Worm (Caenorhabditis elegans) whole organism, young adult: ENCODE data around the gene flp-3.

Source experiments
- F49E8.2 ChIP-seq: sonication (generic microtip); optimal IDR thresholded peaks from 3 replicates; lab custom pipeline; 2017; ENCODE audit warnings: missing genetic modification characterization, mild to moderate bottlenecking, missing compliant biosample characterization, antibody characterized with exemption, moderate library complexity; ENCODE audit not compliant: insufficient read depth
- T26A5.8 ChIP-seq: sonication (generic microtip); optimal IDR thresholded peaks from 2 replicates; lab custom pipeline; 2016; ENCODE audit warnings: missing genetic modification characterization, missing compliant biosample characterization
- ama-1 ChIP-seq, 3 experiments: fragments of 150-350 bp in 1 of 3; sonication (generic microtip) in 2 of 3; optimal IDR thresholded peaks; 2 replicates each; lab custom pipeline; 2014 to 2018; ENCODE audit warnings: missing biosample characterization in 2 of 3, missing genetic modification characterization in 2 of 3, missing genetic modification reagents in 2 of 3
- attf-6 ChIP-seq: fragments of 200-800 bp; sonication (Bioruptor generic); IDR thresholded peaks from 2 replicates; pipeline ENCODE4 v1.3.6; 2022; ENCODE audit warnings: missing genetic modification reagents, missing genetic modification characterization, missing compliant biosample characterization
- bed-2 ChIP-seq: fragments of 200-800 bp; sonication (Bioruptor generic); IDR thresholded peaks from 2 replicates; pipeline ENCODE4 v1.3.6; 2022; ENCODE audit warnings: missing genetic modification reagents, missing genetic modification characterization, missing compliant biosample characterization
- cebp-2 ChIP-seq: fragments of 200-800 bp; sonication (Bioruptor generic); IDR thresholded peaks from 2 replicates; pipeline ENCODE4 v1.3.6; 2022; ENCODE audit warnings: missing genetic modification characterization, missing compliant biosample characterization
- ceh-40 ChIP-seq: fragments of 200-800 bp; sonication (Bioruptor generic); IDR thresholded peaks from 2 replicates; pipeline ENCODE4 v1.3.6; 2022; ENCODE audit warnings: missing genetic modification characterization, missing compliant biosample characterization
- egl-44 ChIP-seq: fragments of 200-800 bp; sonication (Bioruptor generic); IDR thresholded peaks from 2 replicates; pipeline ENCODE4 v1.3.6; 2022; ENCODE audit warnings: missing genetic modification reagents, missing genetic modification characterization, missing compliant biosample characterization
- lin-54 ChIP-seq: fragments of 200-800 bp; sonication (Bioruptor generic); optimal IDR thresholded peaks from 2 replicates; lab custom pipeline; 2018; ENCODE audit warnings: mild to moderate bottlenecking, missing genetic modification characterization, missing compliant biosample characterization
- nhr-179 ChIP-seq: sonication (generic microtip); optimal IDR thresholded peaks from 2 replicates; lab custom pipeline; 2016; ENCODE audit warnings: mild to moderate bottlenecking, missing genetic modification characterization, missing compliant biosample characterization
- nhr-90 ChIP-seq: sonication (generic microtip); optimal IDR thresholded peaks from 2 replicates; lab custom pipeline; 2016; ENCODE audit warnings: missing genotype, mild to moderate bottlenecking, missing genetic modification characterization, missing compliant biosample characterization
- somi-1 ChIP-seq: fragments of 200-800 bp; sonication (Bioruptor generic); optimal IDR thresholded peaks from 2 replicates; lab custom pipeline; 2018; ENCODE audit warnings: mild to moderate bottlenecking, missing genetic modification characterization, missing compliant biosample characterization

ce11 chrX:10074233-10074632 lies 18.5 kb downstream of the flp-3 start, which contains the start of gene ZC373.5:
- no peak for TF ChIP-seq nhr-90 (tag; lab: Kevin White, UChicago)
- no peak for TF ChIP-seq lin-54 (GFP tag; lab: Kevin White, UChicago)
- TF ChIP-seq T26A5.8: no peak
- no peak for TF ChIP-seq ama-1 (optimal IDR thresholded peaks at IDR 0.05; lab: Kevin White, UChicago)
- TF ChIP-seq ama-1 (GFP tag; optimal IDR thresholded peaks at IDR 0.05; lab: Kevin White, UChicago): no peak
- no peak for TF ChIP-seq F49E8.2 (tag; lab: Kevin White, UChicago)
- no peak for TF ChIP-seq cebp-2
- no peak for TF ChIP-seq somi-1 (GFP tag; lab: Kevin White, UChicago)
- TF ChIP-seq bed-2 (GFP tag; lab: Robert Waterston, UW): no peak
- no peak for TF ChIP-seq ceh-40 (GFP tag; lab: Robert Waterston, UW)
- no peak for TF ChIP-seq egl-44 (GFP tag; lab: Robert Waterston, UW)
- TF ChIP-seq nhr-179 (tag; lab: Kevin White, UChicago): no peak
- TF ChIP-seq attf-6 (GFP tag; lab: Robert Waterston, UW): no peak
